Worm (Caenorhabditis elegans) whole organism, mixed stage, embryonic: ENCODE measurements around the gene gfat-1.

ENCODE experiments used
- bed-3 ChIP-seq: fragments of 200-800 bp; sonication (Bioruptor generic); optimal IDR thresholded peaks from 3 replicates; lab custom pipeline; 2018; ENCODE audit warnings: mild to moderate bottlenecking, missing genetic modification characterization, moderate library complexity, missing compliant biosample characterization
- blmp-1 ChIP-seq: fragments of 150-350 bp; optimal IDR thresholded peaks from 2 replicates; lab custom pipeline; 2014; ENCODE audit warnings: missing biosample characterization, missing genetic modification characterization
- ces-1 ChIP-seq: fragments of 150-350 bp; optimal IDR thresholded peaks from 2 replicates; lab custom pipeline; 2014; ENCODE audit warnings: missing biosample characterization, missing genetic modification reagents, missing genetic modification characterization
- elt-1 ChIP-seq: sonication (generic microtip); optimal IDR thresholded peaks from 2 replicates; lab custom pipeline; 2017; ENCODE audit warnings: missing genetic modification characterization, mild to moderate bottlenecking, missing compliant biosample characterization, antibody characterized with exemption, moderate library complexity, borderline replicate concordance; ENCODE audit not compliant: insufficient read depth
- ham-2 ChIP-seq: fragments of 200-800 bp; sonication (Bioruptor generic); optimal IDR thresholded peaks from 2 replicates; lab custom pipeline; 2018; ENCODE audit warnings: mild to moderate bottlenecking, missing genetic modification characterization, missing compliant biosample characterization
- lsy-2 ChIP-seq: fragments of 150-350 bp; optimal IDR thresholded peaks from 2 replicates; lab custom pipeline; 2014; ENCODE audit warnings: missing biosample characterization, missing genetic modification characterization
- mab-5 ChIP-seq: fragments of 150-350 bp; optimal IDR thresholded peaks from 2 replicates; lab custom pipeline; 2014; ENCODE audit warnings: missing biosample characterization, missing genetic modification characterization
- mep-1 ChIP-seq: fragments of 150-350 bp; optimal IDR thresholded peaks from 2 replicates; lab custom pipeline; 2017; ENCODE audit warnings: missing biosample characterization, missing genetic modification reagents, missing genetic modification characterization, inconsistent platforms
- nhr-237 ChIP-seq: fragments of 150-350 bp; optimal IDR thresholded peaks from 2 replicates; lab custom pipeline; 2014; ENCODE audit warnings: missing biosample characterization, missing genetic modification characterization
- pha-4 ChIP-seq: fragments of 150-350 bp; optimal IDR thresholded peaks from 2 replicates; lab custom pipeline; 2018; ENCODE audit warnings: missing biosample characterization, missing genetic modification reagents, missing genetic modification characterization
- sem-2 ChIP-seq: fragments of 200-800 bp; sonication (Bioruptor generic); optimal IDR thresholded peaks from 2 replicates; lab custom pipeline; 2018; ENCODE audit warnings: mild to moderate bottlenecking, missing genetic modification characterization, missing compliant biosample characterization
- snpc-4 ChIP-seq: fragments of 150-350 bp; optimal IDR thresholded peaks from 2 replicates; lab custom pipeline; 2014; ENCODE audit warnings: missing biosample characterization, missing genetic modification characterization
- unc-62 ChIP-seq: fragments of 150-350 bp; optimal IDR thresholded peaks from 2 replicates; lab custom pipeline; 2014; ENCODE audit warnings: missing biosample characterization, missing genetic modification reagents, missing genetic modification characterization
- ztf-11 ChIP-seq: fragments of 150-350 bp; optimal IDR thresholded peaks from 2 replicates; lab custom pipeline; 2014; ENCODE audit warnings: missing biosample characterization, missing genetic modification characterization

DNA sequence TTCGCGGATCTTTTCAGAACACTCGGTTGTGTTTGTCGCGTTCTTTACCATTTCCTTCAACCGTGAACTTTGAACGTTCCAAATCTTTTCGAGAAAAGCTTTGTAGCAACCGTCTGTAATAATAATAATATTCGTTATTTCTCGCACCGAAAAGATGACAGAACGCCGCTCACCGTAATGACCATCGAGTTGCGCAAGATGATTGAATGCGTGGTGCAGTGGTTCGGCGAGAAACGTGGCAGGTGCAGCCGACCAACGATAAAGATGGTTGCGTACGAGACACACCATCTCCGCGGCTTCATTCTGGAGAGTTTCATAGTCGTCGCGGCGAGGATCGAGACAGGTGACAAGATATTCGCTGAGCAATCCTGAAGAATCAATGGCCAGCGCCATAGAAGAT is 52.3 kb downstream of the gfat-1 start:
- TF ChIP-seq ces-1 (no peak), elt-1 (no peak), snpc-4 (tag; lab: Kevin White, UChicago) (no peak), blmp-1 (tag; lab: Kevin White, UChicago) (no peak), pha-4 (tag; lab: Kevin White, UChicago) (no peak), ham-2 (GFP tag; lab: Kevin White, UChicago) (no peak), mab-5 (tag; lab: Kevin White, UChicago) (no peak), mep-1 (no peak), unc-62 (no peak), lsy-2 (tag; lab: Kevin White, UChicago) (no peak), sem-2 (no peak), bed-3 (GFP tag; lab: Kevin White, UChicago) (no peak), nhr-237 (no peak), ztf-11 (no peak)
